Worm (Caenorhabditis elegans): ENCODE data around the gene ZK813.7.

ZK813.7 gene

DNA sequence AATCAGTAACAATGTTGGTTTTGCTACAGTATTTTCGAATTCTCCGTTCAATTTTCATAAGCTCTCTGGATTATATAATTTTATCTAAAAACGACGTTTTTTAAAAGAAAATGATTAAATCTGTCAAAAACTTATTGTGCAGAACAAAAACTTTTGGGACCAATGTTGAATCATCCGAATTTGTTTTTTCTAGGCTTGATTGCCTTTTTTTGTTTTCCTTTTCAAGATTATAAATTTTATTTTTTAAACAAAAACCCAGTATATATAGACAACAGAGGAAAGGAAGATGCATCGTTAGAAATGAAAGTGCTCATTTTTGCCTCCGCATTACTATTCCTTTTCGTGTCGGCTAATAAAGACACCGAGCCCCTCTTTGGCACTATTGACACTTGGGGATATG lies at the start of gene ZK813.7:
TSS of gene ZK813.7 (plus strand) at position 301 of the 400 bp plus-strand sequence.
- TF ChIP-seq unc-62 (GFP tag; optimal IDR thresholded peaks at IDR 0.05) (no peak), pha-4 (tag; optimal IDR thresholded peaks at IDR 0.05) (no peak), lsy-2 (tag; optimal IDR thresholded peaks at IDR 0.05) (no peak), ceh-83 (GFP tag; optimal IDR thresholded peaks at IDR 0.05) (no peak), unc-39 (tag; optimal IDR thresholded peaks at IDR 0.05) (no peak), snpc-4 (tag; optimal IDR thresholded peaks at IDR 0.05) (no peak), mab-5 (tag; optimal IDR thresholded peaks at IDR 0.05) (no peak), unc-120 (tag; optimal IDR thresholded peaks at IDR 0.05; ENCODE audit: poor library complexity, severe bottlenecking) (no peak), nhr-237 (tag; optimal IDR thresholded peaks at IDR 0.05) (no peak), cnd-1 (tag; optimal IDR thresholded peaks at IDR 0.05) (no peak), ceh-43 (GFP tag; optimal IDR thresholded peaks at IDR 0.05) (no peak), sptf-1 (tag; optimal IDR thresholded peaks at IDR 0.05) (no peak), M03D4.4 (tag; optimal IDR thresholded peaks at IDR 0.05) (no peak)

DNA sequence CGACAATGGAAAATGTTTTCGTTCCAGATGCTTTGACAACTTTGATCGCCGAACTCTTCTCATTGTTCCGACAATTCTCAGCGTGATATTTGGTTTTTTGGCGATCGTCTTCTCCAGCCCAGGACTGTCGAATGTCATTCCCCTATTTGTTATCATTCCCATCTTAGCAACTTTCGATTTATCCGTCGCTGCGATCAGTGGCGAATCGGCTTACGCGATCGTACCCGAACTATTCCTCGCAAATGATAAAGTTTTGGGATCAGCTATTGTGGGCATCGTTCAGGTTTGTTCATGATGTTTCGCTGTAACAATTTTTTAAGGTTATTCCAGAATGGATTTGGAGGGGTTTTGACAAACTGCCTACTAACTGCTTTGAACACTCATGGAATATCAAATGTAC lies 47.9 kb upstream of the ZK813.7 start:
- peak; percentile 83 for TF ChIP-seq elt-1 (tag; optimal IDR thresholded peaks at IDR 0.05; ENCODE audit: borderline replicate concordance, insufficient read depth)
- no peak for TF ChIP-seq nhr-237 (tag; optimal IDR thresholded peaks at IDR 0.05)

DNA sequence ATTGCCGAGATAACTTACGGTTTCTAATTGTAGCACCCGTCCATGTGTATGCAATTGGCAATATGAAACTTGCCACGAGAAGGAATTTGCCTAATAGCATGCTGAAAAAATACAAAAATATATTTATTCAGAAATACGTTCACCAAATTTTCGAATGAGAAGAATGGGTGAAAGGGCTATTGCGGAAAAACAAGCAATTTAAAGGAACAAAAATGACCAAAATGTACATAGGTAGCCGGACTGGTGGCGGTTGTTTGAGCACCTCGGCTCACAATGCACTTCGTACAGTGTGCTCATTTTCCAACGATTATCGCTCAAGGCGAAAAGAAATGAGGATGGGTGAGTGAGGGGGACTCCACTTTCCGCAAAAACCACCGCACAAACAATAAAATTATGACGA lies 44.7 kb upstream of the ZK813.7 start, which contains the start of gene cht-1:
TSS of gene cht-1 (minus strand) at position 101 of the 400 bp plus-strand sequence.
- no peak for TF ChIP-seq ham-2 (GFP tag; optimal IDR thresholded peaks at IDR 0.05)
- no peak for TF ChIP-seq nhr-237 (tag; optimal IDR thresholded peaks at IDR 0.05)
- no peak for TF ChIP-seq flh-1 (GFP tag; optimal IDR thresholded peaks at IDR 0.05)
- TF ChIP-seq ztf-11 (tag; optimal IDR thresholded peaks at IDR 0.05): no peak
- TF ChIP-seq ces-1 (GFP tag; optimal IDR thresholded peaks at IDR 0.05): no peak
- TF ChIP-seq hlh-1 (tag; optimal IDR thresholded peaks at IDR 0.05): no peak
- TF ChIP-seq bed-3 (GFP tag; optimal IDR thresholded peaks at IDR 0.05): no peak
- no peak for TF ChIP-seq sem-2 (GFP tag; optimal IDR thresholded peaks at IDR 0.05)
- TF ChIP-seq lsy-2 (tag; optimal IDR thresholded peaks at IDR 0.05): no peak
- TF ChIP-seq ceh-39 (tag; optimal IDR thresholded peaks at IDR 0.05): no peak
- TF ChIP-seq ceh-43 (GFP tag; optimal IDR thresholded peaks at IDR 0.05): no peak
- no peak for TF ChIP-seq blmp-1 (tag; optimal IDR thresholded peaks at IDR 0.05)
- no peak for TF ChIP-seq lin-13 (tag; optimal IDR thresholded peaks at IDR 0.05)
- no peak for TF ChIP-seq unc-120 (tag; optimal IDR thresholded peaks at IDR 0.05; ENCODE audit: poor library complexity, severe bottlenecking)
- no peak for TF ChIP-seq ceh-83 (GFP tag; optimal IDR thresholded peaks at IDR 0.05)
- TF ChIP-seq snpc-4 (tag; optimal IDR thresholded peaks at IDR 0.05): no peak
- TF ChIP-seq lin-32 (GFP tag; optimal IDR thresholded peaks at IDR 0.05): no peak

DNA sequence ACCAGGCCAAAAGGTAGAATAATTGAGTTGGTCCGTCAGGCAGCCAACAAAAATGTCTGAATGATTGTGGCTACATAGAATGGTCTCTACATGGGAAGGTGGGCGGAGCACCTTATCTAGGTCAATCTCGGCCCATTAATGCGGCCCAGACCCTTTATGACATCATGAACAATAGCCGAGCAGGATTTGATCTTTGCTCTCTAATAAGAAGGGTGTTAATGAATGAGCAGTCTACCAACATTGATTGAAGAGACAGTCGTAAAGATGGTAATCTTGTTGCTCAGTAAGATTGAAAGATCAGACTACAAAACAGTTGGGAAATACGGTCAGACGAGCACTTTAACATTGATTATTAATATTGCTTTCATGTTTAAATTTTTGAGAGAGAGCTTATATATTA lies 44.2 kb upstream of the ZK813.7 start:
- TF ChIP-seq ceh-43 (GFP tag; optimal IDR thresholded peaks at IDR 0.05): no peak
- TF ChIP-seq elt-1 (tag; optimal IDR thresholded peaks at IDR 0.05; ENCODE audit: borderline replicate concordance, insufficient read depth): peak; percentile 76
- peak; percentile 86 for TF ChIP-seq nhr-2 (tag; optimal IDR thresholded peaks at IDR 0.05)

DNA sequence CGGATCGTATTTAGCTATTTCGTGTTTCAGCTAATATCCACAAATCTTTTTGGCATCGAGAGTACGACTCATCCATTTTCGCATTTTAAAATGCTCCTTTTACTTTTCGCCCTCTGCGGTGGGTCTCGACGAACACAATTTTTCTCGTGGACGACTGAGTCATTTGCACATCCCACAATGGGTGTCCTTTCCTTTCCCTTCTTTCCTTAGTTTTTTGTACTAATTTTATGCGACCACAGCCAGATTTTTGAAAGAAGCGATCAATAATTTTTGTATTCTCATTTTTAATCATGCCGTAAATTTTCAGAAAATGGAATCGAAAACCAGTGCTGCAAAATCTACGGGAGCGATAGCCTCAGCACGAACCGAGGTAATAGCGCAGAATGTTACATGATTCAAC lies 42.9 kb upstream of the ZK813.7 start, which contains the start of gene C04F6.9:
TSS of gene C04F6.9 (plus strand) at position 301 of the 400 bp plus-strand sequence.
- TF ChIP-seq pha-4 (tag; optimal IDR thresholded peaks at IDR 0.05) (no peak), sem-2 (GFP tag; optimal IDR thresholded peaks at IDR 0.05) (no peak), lin-13 (tag; optimal IDR thresholded peaks at IDR 0.05) (no peak), mls-2 (tag; optimal IDR thresholded peaks at IDR 0.05) (no peak), snpc-4 (tag; optimal IDR thresholded peaks at IDR 0.05) (no peak), unc-120 (tag; optimal IDR thresholded peaks at IDR 0.05; ENCODE audit: poor library complexity, severe bottlenecking) (no peak), flh-1 (GFP tag; optimal IDR thresholded peaks at IDR 0.05) (no peak), nhr-2 (tag; optimal IDR thresholded peaks at IDR 0.05) (no peak), hlh-1 (tag; optimal IDR thresholded peaks at IDR 0.05) (no peak)

DNA sequence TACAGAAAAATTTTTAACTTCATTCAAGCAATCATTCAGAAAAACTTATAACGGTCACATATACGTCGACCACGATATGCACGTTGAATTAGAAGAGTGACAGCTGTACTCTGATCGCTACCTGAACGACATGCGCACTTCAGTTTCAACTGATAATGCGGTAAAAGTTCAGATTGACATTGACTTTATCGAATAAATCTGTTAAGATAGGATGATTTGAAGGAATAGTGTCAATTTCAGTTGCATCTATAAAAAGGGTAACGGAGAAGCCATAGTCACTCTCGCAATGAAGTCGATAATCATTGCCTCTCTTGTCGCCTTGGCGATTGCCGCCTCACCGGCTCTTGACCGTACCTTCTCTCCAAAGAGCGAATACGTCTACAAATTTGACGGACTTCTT lies 41.4 kb upstream of the ZK813.7 start, which contains the start of gene vit-5:
TSS of gene vit-5 (plus strand) at position 277 of the 400 bp plus-strand sequence.
- TF ChIP-seq M03D4.4 (tag; optimal IDR thresholded peaks at IDR 0.05) (no peak), unc-62 (GFP tag; optimal IDR thresholded peaks at IDR 0.05) (no peak), mls-2 (tag; optimal IDR thresholded peaks at IDR 0.05) (no peak), hlh-1 (tag; optimal IDR thresholded peaks at IDR 0.05) (no peak), lin-13 (tag; optimal IDR thresholded peaks at IDR 0.05) (no peak), blmp-1 (tag; optimal IDR thresholded peaks at IDR 0.05) (no peak)
